ENCODE assay signal across 1 fruit fly cellular context in the genomic region with DNA sequence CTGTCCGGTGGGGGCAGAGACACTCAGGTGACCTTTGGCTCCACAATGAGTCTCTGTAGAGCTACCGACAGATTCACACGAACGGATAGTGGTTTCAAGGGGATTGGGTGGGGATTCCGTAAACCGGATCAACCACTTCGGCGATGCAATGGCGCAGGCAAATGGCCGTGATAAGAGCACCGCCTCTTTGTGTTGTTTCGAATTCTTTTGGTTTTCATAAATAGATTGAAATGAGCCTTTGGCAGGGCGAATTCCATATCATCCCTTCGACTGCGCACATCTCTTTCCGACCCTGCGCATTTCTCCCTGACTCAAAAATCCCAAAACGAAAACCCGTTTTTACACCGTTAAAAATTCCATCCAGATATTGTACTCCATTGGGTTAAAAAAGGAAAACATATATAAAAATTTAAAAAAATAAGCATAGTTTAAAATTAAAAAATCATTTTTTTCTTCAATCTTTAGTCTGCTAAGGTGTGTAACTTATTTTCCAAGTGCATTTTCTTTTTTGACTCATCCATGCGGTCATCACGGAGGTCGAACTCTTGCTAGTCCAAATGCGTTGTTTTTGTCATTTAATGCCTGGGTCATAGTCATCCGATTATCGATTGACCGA.
TF ChIP-seq lines count a peak whose summit lies in the region.

No protein-coding gene starts in this region.

TF ChIP-seq in whole organism, embryonic, 481 proteins besides CTCF, POLR2A, EP300 and RAD21 (continued from another document and continues in another):
- TF ChIP-seq CG2202 (tag; optimal IDR thresholded peaks at IDR 0.05; lab: Kevin White, UChicago) (peak; percentile 48), Hr51 (GFP tag; optimal IDR thresholded peaks at IDR 0.05; lab: Kevin White, UChicago) (peak in 1 of 2 experiments; percentile 56), CG10147 (GFP tag; optimal IDR thresholded peaks at IDR 0.05; lab: Kevin White, UChicago) (peak; percentile 18), Sox100B (GFP tag; optimal IDR thresholded peaks at IDR 0.05; lab: Kevin White, UChicago) (peak; percentile 51), grau (tag; optimal IDR thresholded peaks at IDR 0.05; lab: Kevin White, UChicago) (peak; percentile 49), unc-4 (GFP tag; IDR thresholded peaks at IDR 0.05; lab: Robert Waterston, UW; ENCODE audit: partially characterized antibody) (no peak), run (tag; optimal IDR thresholded peaks at IDR 0.05; lab: Kevin White, UChicago) (no peak), CG1233 (GFP tag; optimal IDR thresholded peaks at IDR 0.05; lab: Kevin White, UChicago) (peak; percentile 32), CG17829 (tag; optimal IDR thresholded peaks at IDR 0.05; lab: Kevin White, UChicago) (peak; percentile 68), Sox102F (GFP tag; optimal IDR thresholded peaks at IDR 0.05; lab: Kevin White, UChicago) (peak; percentile 73), Deaf1 (tag; optimal IDR thresholded peaks at IDR 0.05; lab: Kevin White, UChicago) (peak; percentile 8), dpn (GFP tag; optimal IDR thresholded peaks at IDR 0.05; lab: Kevin White, UChicago) (peak in 1 of 2 experiments; percentile 50), CG30403 (GFP tag; optimal IDR thresholded peaks at IDR 0.05; lab: Kevin White, UChicago) (peak; percentile 45), gsb-n (tag; optimal IDR thresholded peaks at IDR 0.05; lab: Kevin White, UChicago) (peak; percentile 57), Bdp1 (GFP tag; optimal IDR thresholded peaks at IDR 0.05; lab: Kevin White, UChicago) (no peak), tx (GFP tag; optimal IDR thresholded peaks at IDR 0.05; lab: Kevin White, UChicago) (no peak), CG18476 (GFP tag; optimal IDR thresholded peaks at IDR 0.05; lab: Kevin White, UChicago) (peak; percentile 19), so (GFP tag; IDR thresholded peaks at IDR 0.05; lab: Robert Waterston, UW) (peak; percentile 60; the same call in 1 of the 3 replicates), Max (GFP tag; optimal IDR thresholded peaks at IDR 0.05; lab: Kevin White, UChicago) (peak; percentile 40), gcm (GFP tag; optimal IDR thresholded peaks at IDR 0.05; lab: Kevin White, UChicago) (peak; percentile 40), CG17328 (GFP tag; IDR thresholded peaks at IDR 0.05; lab: Robert Waterston, UW) (peak; percentile 62), Xbp1 (GFP tag; optimal IDR thresholded peaks at IDR 0.05; lab: Kevin White, UChicago) (peak; percentile 52), tap (tag; optimal IDR thresholded peaks at IDR 0.05; lab: Kevin White, UChicago) (peak; percentile 56), CG15696 (tag; optimal IDR thresholded peaks at IDR 0.05; lab: Kevin White, UChicago) (peak; percentile 72), CG31388 (GFP tag; optimal IDR thresholded peaks at IDR 0.05; lab: Kevin White, UChicago) (no peak), sob (GFP tag; IDR thresholded peaks at IDR 0.05; lab: Robert Waterston, UW) (peak; percentile 45; the same call in 1 of the 2 replicates), CG1602 (GFP tag; optimal IDR thresholded peaks at IDR 0.05; lab: Kevin White, UChicago) (peak; percentile 36), ttk (GFP tag; IDR thresholded peaks at IDR 0.05; lab: Robert Waterston, UW) (peak; percentile 52; the same call in 1 of the 2 replicates), Vsx1 (GFP tag; optimal IDR thresholded peaks at IDR 0.05; lab: Kevin White, UChicago) (no peak), wor (GFP tag; IDR thresholded peaks at IDR 0.05; lab: Robert Waterston, UW) (0 out of 2 replicates have a peak, but pooled peaks have one; percentile 21), Bteb2 (GFP tag; optimal IDR thresholded peaks at IDR 0.05; lab: Kevin White, UChicago) (no peak), crol (GFP tag; IDR thresholded peaks at IDR 0.05; lab: Robert Waterston, UW) (peak; percentile 36; the same call in 1 of the 2 replicates), CG30020 (tag; optimal IDR thresholded peaks at IDR 0.05; lab: Kevin White, UChicago) (no peak), tio (GFP tag; optimal IDR thresholded peaks at IDR 0.05; lab: Kevin White, UChicago) (peak; percentile 25), CG14965 (GFP tag; optimal IDR thresholded peaks at IDR 0.05; lab: Kevin White, UChicago; ENCODE audit: borderline replicate concordance) (no peak), Atf6 (GFP tag; IDR thresholded peaks at IDR 0.05; lab: Robert Waterston, UW) (no peak), bbx (GFP tag; IDR thresholded peaks at IDR 0.05; lab: Robert Waterston, UW; ENCODE audit: partially characterized antibody) (no peak), CG17802 (tag; optimal IDR thresholded peaks at IDR 0.05; lab: Kevin White, UChicago) (peak; percentile 9), ftz-f1 (GFP tag; optimal IDR thresholded peaks at IDR 0.05; lab: Kevin White, UChicago) (no peak), Poxn (GFP tag; IDR thresholded peaks at IDR 0.05; lab: Robert Waterston, UW) (no peak), CG32772 (GFP tag; IDR thresholded peaks at IDR 0.05; lab: Robert Waterston, UW) (peak; percentile 59), Dfd (GFP tag; optimal IDR thresholded peaks at IDR 0.05; lab: Kevin White, UChicago) (no peak), dmrt99B (tag; optimal IDR thresholded peaks at IDR 0.05; lab: Kevin White, UChicago) (peak; percentile 70), emc (GFP tag; optimal IDR thresholded peaks at IDR 0.05; lab: Kevin White, UChicago) (no peak), lab (GFP tag; optimal IDR thresholded peaks at IDR 0.05; lab: Kevin White, UChicago) (peak; percentile 60), ci (GFP tag; IDR thresholded peaks at IDR 0.05; lab: Robert Waterston, UW) (peak; percentile 68; the same call in 2 of the 3 replicates), CG18764 (GFP tag; optimal IDR thresholded peaks at IDR 0.05; lab: Kevin White, UChicago) (peak; percentile 28), CG9727 (GFP tag; optimal IDR thresholded peaks at IDR 0.05; lab: Kevin White, UChicago) (peak; percentile 73), nom (GFP tag; optimal IDR thresholded peaks at IDR 0.05; lab: Kevin White, UChicago) (no peak), CG31441 (GFP tag; IDR thresholded peaks at IDR 0.05; lab: Robert Waterston, UW) (peak; percentile 75), CG2116 (GFP tag; optimal IDR thresholded peaks at IDR 0.05; lab: Kevin White, UChicago) (peak; percentile 10), CG10959 (GFP tag; IDR thresholded peaks at IDR 0.05; lab: Robert Waterston, UW) (peak; percentile 58), ind (GFP tag; optimal IDR thresholded peaks at IDR 0.05; lab: Kevin White, UChicago) (peak; percentile 29), da (GFP tag; optimal IDR thresholded peaks at IDR 0.05; lab: Kevin White, UChicago) (no peak), bcd (GFP tag; optimal IDR thresholded peaks at IDR 0.05; lab: Kevin White, UChicago) (peak; percentile 32), az2 (GFP tag; optimal IDR thresholded peaks at IDR 0.05; lab: Kevin White, UChicago) (peak; percentile 41), Hsf (GFP tag; optimal IDR thresholded peaks at IDR 0.05; lab: Kevin White, UChicago) (peak; percentile 15), kay (GFP tag; optimal IDR thresholded peaks at IDR 0.05; lab: Kevin White, UChicago) (no peak), H15 (GFP tag; IDR thresholded peaks at IDR 0.05; lab: Robert Waterston, UW) (0 out of 3 replicates have a peak, but pooled peaks have one; percentile 19), otp (GFP tag; IDR thresholded peaks at IDR 0.05; lab: Robert Waterston, UW) (no peak), CG10431 (GFP tag; optimal IDR thresholded peaks at IDR 0.05; lab: Kevin White, UChicago) (no peak), CG33557 (GFP tag; optimal IDR thresholded peaks at IDR 0.05; lab: Kevin White, UChicago) (peak; percentile 52), sisA (GFP tag; IDR thresholded peaks at IDR 0.05; lab: Robert Waterston, UW) (peak; percentile 45; the same call in 1 of the 2 replicates), CG4424 (GFP tag; optimal IDR thresholded peaks at IDR 0.05; lab: Kevin White, UChicago) (peak; percentile 59), Lhr (GFP tag; optimal IDR thresholded peaks at IDR 0.05; lab: Kevin White, UChicago) (peak; percentile 6), HLH3B (GFP tag; IDR thresholded peaks at IDR 0.05; lab: Robert Waterston, UW) (peak; percentile 75), Dp (GFP tag; optimal IDR thresholded peaks at IDR 0.05; lab: Kevin White, UChicago) (no peak), exex (tag; optimal IDR thresholded peaks at IDR 0.05; lab: Kevin White, UChicago) (no peak), CG6689 (GFP tag; IDR thresholded peaks at IDR 0.05; lab: Robert Waterston, UW) (peak; percentile 64), CG30431 (GFP tag; optimal IDR thresholded peaks at IDR 0.05; lab: Kevin White, UChicago) (peak; percentile 18), CG3726 (GFP tag; IDR thresholded peaks at IDR 0.05; lab: Robert Waterston, UW) (no peak), CG12104 (GFP tag; optimal IDR thresholded peaks at IDR 0.05; lab: Kevin White, UChicago) (peak; percentile 34), Sin3A (optimal IDR thresholded peaks at IDR 0.05; lab: Kevin White, UChicago) (no peak), CG18262 (tag; optimal IDR thresholded peaks at IDR 0.05; lab: Kevin White, UChicago) (peak; percentile 78), Atf-2 (GFP tag; optimal IDR thresholded peaks at IDR 0.05; lab: Kevin White, UChicago) (no peak), CG1024 (GFP tag; IDR thresholded peaks at IDR 0.05; lab: Robert Waterston, UW) (peak; percentile 46; the same call in 1 of the 2 replicates), zf30C (GFP tag; optimal IDR thresholded peaks at IDR 0.05; lab: Kevin White, UChicago) (peak; percentile 73), CG10209 (GFP tag; optimal IDR thresholded peaks at IDR 0.05; lab: Kevin White, UChicago) (peak; percentile 42), dysf (GFP tag; IDR thresholded peaks at IDR 0.05; lab: Robert Waterston, UW) (peak; percentile 61; the same call in 2 of the 3 replicates), Ptx1 (GFP tag; IDR thresholded peaks at IDR 0.05; lab: Robert Waterston, UW) (peak; percentile 72; the same call in 1 of the 2 replicates), CG13775 (GFP tag; optimal IDR thresholded peaks at IDR 0.05; lab: Kevin White, UChicago) (peak; percentile 44), Xrp1 (GFP tag; IDR thresholded peaks at IDR 0.05; lab: Robert Waterston, UW) (peak; percentile 84), Chrac-16 (GFP tag; optimal IDR thresholded peaks at IDR 0.05; lab: Kevin White, UChicago) (peak; percentile 45), CG15269 (tag; optimal IDR thresholded peaks at IDR 0.05; lab: Kevin White, UChicago) (peak; percentile 57), CG11560 (tag; IDR thresholded peaks at IDR 0.05; lab: Robert Waterston, UW) (no peak), unpg (GFP tag; optimal IDR thresholded peaks at IDR 0.05; lab: Kevin White, UChicago) (peak; percentile 67), CG2875 (GFP tag; optimal IDR thresholded peaks at IDR 0.05; lab: Kevin White, UChicago) (peak; percentile 12), CG10979 (tag; optimal IDR thresholded peaks at IDR 0.05; lab: Kevin White, UChicago) (peak; percentile 77), CG16815 (GFP tag; optimal IDR thresholded peaks at IDR 0.05; lab: Kevin White, UChicago) (peak; percentile 35), croc (GFP tag; conservative IDR thresholded peaks at IDR 0.05; lab: Robert Waterston, UW) (peak; percentile 49; the same call in 2 of the 3 replicates), oc (tag; optimal IDR thresholded peaks at IDR 0.05; lab: Kevin White, UChicago) (peak; percentile 43), sc (optimal IDR thresholded peaks at IDR 0.05; lab: Kevin White, UChicago) (no peak), sc (GFP tag; optimal IDR thresholded peaks at IDR 0.05; lab: Kevin White, UChicago) (peak; percentile 37), Myb (GFP tag; optimal IDR thresholded peaks at IDR 0.05; lab: Kevin White, UChicago) (no peak), CG14710 (tag; optimal IDR thresholded peaks at IDR 0.05; lab: Kevin White, UChicago) (peak; percentile 62), seq (GFP tag; IDR thresholded peaks at IDR 0.05; lab: Robert Waterston, UW) (peak; percentile 33; the same call in 1 of the 2 replicates), CG7928 (GFP tag; optimal IDR thresholded peaks at IDR 0.05; lab: Kevin White, UChicago) (no peak), tgo (GFP tag; IDR thresholded peaks at IDR 0.05; lab: Robert Waterston, UW) (peak; percentile 64), Ada2b (GFP tag; IDR thresholded peaks at IDR 0.05; lab: Robert Waterston, UW) (peak; percentile 34), vvl (GFP tag; IDR thresholded peaks at IDR 0.05; lab: Robert Waterston, UW) (peak; percentile 83), nerfin-1 (tag; optimal IDR thresholded peaks at IDR 0.05; lab: Kevin White, UChicago) (peak; percentile 43), E2f1 (GFP tag; IDR thresholded peaks at IDR 0.05; lab: Robert Waterston, UW) (peak; percentile 55), D (optimal IDR thresholded peaks at IDR 0.05; lab: Kevin White, UChicago) (no peak), D (GFP tag; optimal IDR thresholded peaks at IDR 0.05; lab: Kevin White, UChicago) (peak; percentile 47), CG32532 (GFP tag; IDR thresholded peaks at IDR 0.05; lab: Robert Waterston, UW) (peak; percentile 51; the same call in 1 of the 2 replicates), cato (GFP tag; optimal IDR thresholded peaks at IDR 0.05; lab: Kevin White, UChicago; ENCODE audit: borderline replicate concordance) (no peak), CkIIα-i1 (GFP tag; IDR thresholded peaks at IDR 0.05; lab: Robert Waterston, UW) (no peak), trem (tag; optimal IDR thresholded peaks at IDR 0.05; lab: Kevin White, UChicago) (peak; percentile 61), CG2120 (GFP tag; optimal IDR thresholded peaks at IDR 0.05; lab: Kevin White, UChicago) (peak; percentile 2), tin (GFP tag; optimal IDR thresholded peaks at IDR 0.05; lab: Kevin White, UChicago) (peak; percentile 28), nmo (GFP tag; optimal IDR thresholded peaks at IDR 0.05; lab: Kevin White, UChicago) (peak; percentile 75), CG33213 (GFP tag; optimal IDR thresholded peaks at IDR 0.05; lab: Kevin White, UChicago) (no peak), Fer3 (tag; optimal IDR thresholded peaks at IDR 0.05; lab: Kevin White, UChicago) (peak; percentile 26), ATbp (GFP tag; optimal IDR thresholded peaks at IDR 0.05; lab: Kevin White, UChicago) (peak; percentile 39), CG7271 (tag; optimal IDR thresholded peaks at IDR 0.05; lab: Kevin White, UChicago) (peak; percentile 41), mld (GFP tag; IDR thresholded peaks at IDR 0.05; lab: Robert Waterston, UW; ENCODE audit: partially characterized antibody) (no peak), Gsc (GFP tag; IDR thresholded peaks at IDR 0.05; lab: Robert Waterston, UW) (no peak), amos (GFP tag; IDR thresholded peaks at IDR 0.05; lab: Robert Waterston, UW; ENCODE audit: partially characterized antibody) (no peak), ERR (GFP tag; optimal IDR thresholded peaks at IDR 0.05; lab: Kevin White, UChicago) (no peak), scrt (GFP tag; optimal IDR thresholded peaks at IDR 0.05; lab: Kevin White, UChicago) (peak; percentile 29), YL-1 (GFP tag; optimal IDR thresholded peaks at IDR 0.05; lab: Kevin White, UChicago) (no peak), Awh (GFP tag; IDR thresholded peaks at IDR 0.05; lab: Robert Waterston, UW) (peak; percentile 56; the same call in 1 of the 2 replicates)
